Fruit fly (Drosophila melanogaster): ENCODE measurements around the gene CBP.

DNA sequence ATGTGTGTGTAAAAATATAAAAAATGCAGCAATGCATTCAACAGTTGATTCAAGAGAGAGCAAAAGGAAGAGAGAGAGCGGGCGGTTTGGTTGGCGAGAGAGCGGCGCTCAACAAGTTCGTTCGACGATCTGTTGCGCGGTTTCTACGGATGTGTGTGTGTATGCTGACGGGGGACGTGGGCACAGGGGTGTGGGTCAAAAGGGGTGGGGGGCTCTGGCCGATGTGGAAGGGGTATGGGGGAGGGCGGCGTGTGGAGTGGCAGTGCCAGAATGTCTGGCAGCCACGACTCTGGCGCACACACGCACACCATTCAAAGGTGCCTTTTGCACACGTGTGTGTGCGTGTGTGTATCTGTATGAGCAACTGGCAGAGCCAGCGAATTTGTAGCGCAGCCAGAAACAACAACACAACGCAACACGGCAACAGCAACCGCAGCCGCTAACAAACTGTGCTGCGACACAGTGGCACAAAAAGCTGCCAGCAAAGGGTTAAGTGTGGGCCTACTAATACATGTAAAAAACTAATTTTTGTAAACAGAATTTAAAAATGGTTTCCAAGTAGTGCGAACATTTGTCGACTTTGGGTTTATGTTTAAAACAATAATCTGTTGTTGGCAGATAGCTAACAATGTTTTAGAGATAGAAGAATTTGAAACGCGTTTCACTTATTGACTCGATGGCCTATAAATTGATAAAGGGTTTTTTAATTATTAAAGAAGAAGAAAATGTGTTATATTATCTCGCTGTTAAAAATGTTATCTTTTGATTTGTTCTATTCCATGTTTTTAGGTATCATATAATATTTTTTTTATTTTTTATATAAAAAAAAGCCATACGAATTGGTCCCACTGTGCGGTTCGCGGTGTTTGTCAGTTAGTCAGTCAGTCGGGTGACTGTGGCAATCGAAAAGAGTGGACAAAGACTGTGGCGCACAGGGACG lies 30.3 kb upstream of the CBP start:
- TF ChIP-seq fd59A (GFP tag; optimal IDR thresholded peaks at IDR 0.05) (peak; percentile 83), dsx (GFP tag; optimal IDR thresholded peaks at IDR 0.05; ENCODE audit: poor library complexity, severe bottlenecking) (peak; percentile 54), CG11902 (GFP tag; optimal IDR thresholded peaks at IDR 0.05) (peak; percentile 91), dac (GFP tag; optimal IDR thresholded peaks at IDR 0.05) (peak; percentile 94), topi (GFP tag; optimal IDR thresholded peaks at IDR 0.05) (peak; percentile 95), CG15336 (GFP tag; IDR thresholded peaks at IDR 0.05) (no peak; the same call in none of the 2 replicates), fkh (GFP tag; optimal IDR thresholded peaks at IDR 0.05) (peak; percentile 12), CG6854 (GFP tag; optimal IDR thresholded peaks at IDR 0.05) (peak; percentile 87), OdsH (GFP tag; optimal IDR thresholded peaks at IDR 0.05) (peak; percentile 94), CG10631 (GFP tag; optimal IDR thresholded peaks at IDR 0.05) (peak; percentile 96), CG3919 (GFP tag; optimal IDR thresholded peaks at IDR 0.05) (peak; percentile 89), Blimp-1 (GFP tag; optimal IDR thresholded peaks at IDR 0.05) (peak; percentile 81), spab (GFP tag; optimal IDR thresholded peaks at IDR 0.05) (peak; percentile 93)

Measured in whole organism, prepupa.